Fruit fly (Drosophila melanogaster) whole organism, embryonic: ENCODE measurements around the gene Tango1.

Experiments used
- Antp ChIP-seq: fragments of 200-800 bp; sonication (Bioruptor generic); optimal IDR thresholded peaks from 3 replicates; lab custom pipeline; 2016; ENCODE audit warnings: missing biosample characterization, missing genetic modification characterization
- CG11085 ChIP-seq: fragments of 200-800 bp; sonication (Bioruptor generic); IDR thresholded peaks from 2 replicates; pipeline ENCODE4 v1.3.6; 2022; ENCODE audit warnings: missing biosample characterization, missing genetic modification characterization
- CG11398 ChIP-seq: fragments of 200-800 bp; sonication (Bioruptor generic); optimal IDR thresholded peaks from 2 replicates; lab custom pipeline; 2016; ENCODE audit warnings: missing biosample characterization, missing genetic modification characterization
- CG11695 ChIP-seq: fragments of 200-800 bp; sonication (Bioruptor generic); IDR thresholded peaks from 3 replicates; pipeline ENCODE4 v1.3.6; 2022; ENCODE audit warnings: missing biosample characterization, missing genetic modification characterization
- CG13775 ChIP-seq: fragments of 200-800 bp; sonication (Bioruptor generic); optimal IDR thresholded peaks from 3 replicates; lab custom pipeline; 2017; ENCODE audit warnings: missing biosample characterization, mild to moderate bottlenecking, missing genetic modification characterization
- CG13894 ChIP-seq: fragments of 200-800 bp; sonication (Bioruptor generic); optimal IDR thresholded peaks from 3 replicates; lab custom pipeline; 2018; ENCODE audit warnings: missing biosample characterization, mild to moderate bottlenecking, missing genetic modification characterization, moderate library complexity
- CG15073 ChIP-seq: fragments of 200-800 bp; sonication (Bioruptor generic); optimal IDR thresholded peaks from 2 replicates; lab custom pipeline; 2016; ENCODE audit warnings: missing biosample characterization, missing genetic modification characterization
- CG1529 ChIP-seq: fragments of 200-800 bp; sonication (Bioruptor generic); optimal IDR thresholded peaks from 3 replicates; lab custom pipeline; 2018; ENCODE audit warnings: missing biosample characterization, missing genetic modification characterization
- CG15479 ChIP-seq: fragments of 200-800 bp; sonication (Bioruptor generic); optimal IDR thresholded peaks from 3 replicates; lab custom pipeline; 2019; ENCODE audit warnings: missing biosample characterization, mild to moderate bottlenecking, missing genetic modification characterization, moderate library complexity
- CG1603 ChIP-seq: fragments of 200-800 bp; sonication (Bioruptor generic); optimal IDR thresholded peaks from 2 replicates; lab custom pipeline; 2019; ENCODE audit warnings: missing biosample characterization, mild to moderate bottlenecking, missing genetic modification characterization, moderate library complexity
- CG17361 ChIP-seq: fragments of 200-800 bp; sonication (Bioruptor generic); IDR thresholded peaks from 3 replicates; pipeline ENCODE4 v1.3.6; 2022; ENCODE audit warnings: missing biosample characterization, missing genetic modification characterization
- CG2712 ChIP-seq: fragments of 200-800 bp; optimal IDR thresholded peaks from 3 replicates; lab custom pipeline; 2019; ENCODE audit warnings: missing biosample characterization, mild to moderate bottlenecking, missing genetic modification characterization, moderate library complexity
- CG4404 ChIP-seq: fragments of 200-800 bp; sonication (Bioruptor generic); IDR thresholded peaks from 2 replicates; pipeline ENCODE4 v1.3.6; 2022; ENCODE audit warnings: missing biosample characterization, missing genetic modification characterization
- CG6654 ChIP-seq: fragments of 200-800 bp; sonication (Bioruptor generic); optimal IDR thresholded peaks from 2 replicates; lab custom pipeline; 2017; ENCODE audit warnings: missing biosample characterization, mild to moderate bottlenecking, missing genetic modification characterization
- CG7357 ChIP-seq: fragments of 200-800 bp; sonication (Bioruptor generic); IDR thresholded peaks from 3 replicates; pipeline ENCODE4 v1.3.6; 2022; ENCODE audit warnings: missing biosample characterization, missing genetic modification characterization
- CG8388 ChIP-seq: fragments of 200-800 bp; sonication (Bioruptor generic); optimal IDR thresholded peaks from 2 replicates; lab custom pipeline; 2019; ENCODE audit warnings: missing biosample characterization, mild to moderate bottlenecking, missing genetic modification characterization, moderate library complexity
- CG9215 ChIP-seq: fragments of 200-800 bp; sonication (Bioruptor generic); IDR thresholded peaks from 2 replicates; pipeline ENCODE4 v1.3.6; 2022; ENCODE audit warnings: missing biosample characterization, missing genetic modification characterization
- CG9932 ChIP-seq: fragments of 200-800 bp; sonication (Bioruptor generic); IDR thresholded peaks from 2 replicates; pipeline ENCODE4 v1.3.6; 2022; ENCODE audit warnings: missing biosample characterization, missing genetic modification characterization
- D19A ChIP-seq: fragments of 200-800 bp; optimal IDR thresholded peaks from 3 replicates; lab custom pipeline; 2019; ENCODE audit warnings: missing biosample characterization, mild to moderate bottlenecking, missing genetic modification characterization, moderate library complexity
- Dad ChIP-seq: fragments of 200-800 bp; sonication (Bioruptor generic); optimal IDR thresholded peaks from 3 replicates; lab custom pipeline; 2016; ENCODE audit warnings: missing biosample characterization, missing genetic modification characterization
- Dip3 ChIP-seq: fragments of 200-800 bp; sonication (Bioruptor generic); optimal IDR thresholded peaks from 3 replicates; lab custom pipeline; 2016; ENCODE audit warnings: missing biosample characterization, missing genetic modification characterization
- HLH54F ChIP-seq: fragments of 200-800 bp; sonication (Bioruptor generic); optimal IDR thresholded peaks from 3 replicates; lab custom pipeline; 2016; ENCODE audit warnings: missing biosample characterization, missing genetic modification characterization
- Hand ChIP-seq: fragments of 200-800 bp; sonication (Bioruptor generic); optimal IDR thresholded peaks from 2 replicates; lab custom pipeline; 2017; ENCODE audit warnings: mild to moderate bottlenecking, missing biosample characterization, missing genetic modification reagents, missing genetic modification characterization
- HmgD ChIP-seq: fragments of 200-800 bp; sonication (Bioruptor generic); optimal IDR thresholded peaks from 3 replicates; lab custom pipeline; 2016; ENCODE audit warnings: missing biosample characterization, missing genetic modification characterization
- Hsf ChIP-seq: fragments of 200-800 bp; sonication (Bioruptor generic); optimal IDR thresholded peaks from 3 replicates; lab custom pipeline; 2016; ENCODE audit warnings: missing biosample characterization, missing genetic modification characterization
- MTF-1 ChIP-seq: fragments of 200-800 bp; sonication (Bioruptor generic); optimal IDR thresholded peaks from 2 replicates; lab custom pipeline; 2018; ENCODE audit warnings: missing biosample characterization, mild to moderate bottlenecking, missing genetic modification characterization, borderline replicate concordance
- Mes4 ChIP-seq: fragments of 200-800 bp; sonication (Bioruptor generic); optimal IDR thresholded peaks from 2 replicates; lab custom pipeline; 2016; ENCODE audit warnings: missing biosample characterization, missing genetic modification characterization
- NFAT ChIP-seq: fragments of 200-800 bp; sonication (Bioruptor generic); IDR thresholded peaks from 2 replicates; pipeline ENCODE4 v1.3.6; 2022; ENCODE audit warnings: missing biosample characterization, missing genetic modification characterization
- Neu2 ChIP-seq: fragments of 200-800 bp; sonication (Bioruptor generic); optimal IDR thresholded peaks from 3 replicates; lab custom pipeline; 2016; ENCODE audit warnings: missing biosample characterization, missing genetic modification characterization, borderline replicate concordance
- Scr ChIP-seq: fragments of 200-800 bp; sonication (Bioruptor generic); IDR thresholded peaks from 2 replicates; pipeline ENCODE4 v1.3.6; 2022; ENCODE audit warnings: missing biosample characterization, missing genetic modification characterization; ENCODE audit not compliant: partially characterized antibody
- Sin3A ChIP-seq: fragments of >200 bp; optimal IDR thresholded peaks from 2 replicates; lab custom pipeline; 2018
- az2 ChIP-seq: fragments of 200-800 bp; sonication (Bioruptor generic); optimal IDR thresholded peaks from 3 replicates; lab custom pipeline; 2016; ENCODE audit warnings: missing biosample characterization, missing genetic modification characterization
- chif ChIP-seq, 2 experiments: fragments of 200-800 bp; sonication (Bioruptor generic); optimal IDR thresholded peaks; 3 replicates each; lab custom pipeline; 2016; ENCODE audit warnings: missing biosample characterization in 2 of 2, missing genetic modification characterization in 2 of 2
- croc ChIP-seq: fragments of 200-800 bp; sonication (Bioruptor generic); conservative IDR thresholded peaks from 3 replicates; pipeline ENCODE4 v1.3.6; 2022; ENCODE audit warnings: missing biosample characterization, missing genetic modification characterization
- danr ChIP-seq: fragments of 200-800 bp; sonication (Bioruptor generic); IDR thresholded peaks from 2 replicates; pipeline ENCODE4 v1.3.6; 2022; ENCODE audit warnings: missing biosample characterization, missing genetic modification characterization
- disco-r ChIP-seq: fragments of 200-800 bp; sonication (Bioruptor generic); optimal IDR thresholded peaks from 2 replicates; lab custom pipeline; 2016; ENCODE audit warnings: missing biosample characterization, missing genetic modification characterization
- dpn ChIP-seq, 2 experiments: fragments of 200-800 bp; sonication (Bioruptor generic); optimal IDR thresholded peaks; 3 replicates each; lab custom pipeline; 2016; ENCODE audit warnings: missing biosample characterization in 2 of 2, missing genetic modification characterization in 2 of 2
- en ChIP-seq: fragments of 200-800 bp; sonication (Bioruptor generic); optimal IDR thresholded peaks from 2 replicates; lab custom pipeline; 2016; ENCODE audit warnings: missing biosample characterization, missing genetic modification characterization
- fd102C ChIP-seq: fragments of 200-800 bp; sonication (Bioruptor generic); optimal IDR thresholded peaks from 2 replicates; lab custom pipeline; 2018; ENCODE audit warnings: missing biosample characterization, mild to moderate bottlenecking, missing genetic modification characterization, moderate library complexity
- fd64A ChIP-seq: fragments of 200-800 bp; sonication (Bioruptor generic); optimal IDR thresholded peaks from 3 replicates; lab custom pipeline; 2018; ENCODE audit warnings: missing biosample characterization, mild to moderate bottlenecking, missing genetic modification characterization
- hb ChIP-seq: fragments of 200-800 bp; sonication (Bioruptor generic); IDR thresholded peaks from 3 replicates; pipeline ENCODE4 v1.3.6; 2022; ENCODE audit warnings: missing biosample characterization, missing genetic modification characterization; ENCODE audit not compliant: partially characterized antibody
- inv ChIP-seq: fragments of 200-800 bp; sonication (Bioruptor generic); IDR thresholded peaks from 2 replicates; pipeline ENCODE4 v1.3.6; 2022; ENCODE audit warnings: missing biosample characterization, missing genetic modification characterization; ENCODE audit not compliant: partially characterized antibody
- jumu ChIP-seq: fragments of 200-800 bp; sonication (Bioruptor generic); optimal IDR thresholded peaks from 3 replicates; lab custom pipeline; 2016; ENCODE audit warnings: missing biosample characterization, missing genetic modification characterization
- ken ChIP-seq: fragments of 200-800 bp; sonication (Bioruptor generic); IDR thresholded peaks from 3 replicates; pipeline ENCODE4 v1.3.6; 2022; ENCODE audit warnings: missing biosample characterization, missing genetic modification characterization
- lbe ChIP-seq: fragments of 200-800 bp; sonication (Bioruptor generic); optimal IDR thresholded peaks from 2 replicates; lab custom pipeline; 2016; ENCODE audit warnings: missing biosample characterization, mild to moderate bottlenecking, missing genetic modification characterization
- sisA ChIP-seq: fragments of 200-800 bp; sonication (Bioruptor generic); IDR thresholded peaks from 2 replicates; pipeline ENCODE4 v1.3.6; 2022; ENCODE audit warnings: missing biosample characterization, missing genetic modification characterization
- tna ChIP-seq: fragments of 200-800 bp; sonication (Bioruptor generic); IDR thresholded peaks from 2 replicates; pipeline ENCODE4 v1.3.6; 2022; ENCODE audit warnings: missing biosample characterization, missing genetic modification characterization; ENCODE audit not compliant: partially characterized antibody
- trem ChIP-seq: fragments of 200-800 bp; optimal IDR thresholded peaks from 3 replicates; lab custom pipeline; 2019; ENCODE audit warnings: missing biosample characterization, mild to moderate bottlenecking, missing genetic modification characterization, moderate library complexity
- usp ChIP-seq: fragments of >200 bp; optimal IDR thresholded peaks from 2 replicates; lab custom pipeline; 2017; ENCODE audit warnings: missing biosample characterization, missing genetic modification characterization
- wek ChIP-seq: fragments of 200-800 bp; sonication (Bioruptor generic); optimal IDR thresholded peaks from 3 replicates; lab custom pipeline; 2018; ENCODE audit warnings: missing biosample characterization, mild to moderate bottlenecking, missing genetic modification characterization, moderate library complexity
- zfh1 ChIP-seq: fragments of 200-800 bp; sonication (Bioruptor generic); IDR thresholded peaks from 3 replicates; pipeline ENCODE4 v1.3.6; 2022; ENCODE audit warnings: missing biosample characterization, missing genetic modification characterization

Tango1 gene

dm6 chr2L:6612477-6613004, 36.6 kb upstream of the Tango1 start (continued):
- TF ChIP-seq tna (GFP tag; lab: Robert Waterston, UW), result peak; percentile 42; the same call in 1 of the 2 replicates
- peak; percentile 100 for TF ChIP-seq danr (GFP tag; lab: Robert Waterston, UW)
- TF ChIP-seq fd64A (GFP tag; lab: Kevin White, UChicago), result peak; percentile 100
- TF ChIP-seq CG9932 (GFP tag; lab: Robert Waterston, UW), result peak; percentile 100
- peak; percentile 100 for TF ChIP-seq chif (GFP tag; optimal IDR thresholded peaks at IDR 0.05; lab: Kevin White, UChicago)
- TF ChIP-seq CG11695, result peak; percentile 100
- TF ChIP-seq CG17361 (GFP tag; lab: Robert Waterston, UW), result peak; percentile 100
- peak; percentile 100 for TF ChIP-seq HmgD (GFP tag; lab: Kevin White, UChicago)
- peak; percentile 100 for TF ChIP-seq zfh1 (GFP tag; lab: Robert Waterston, UW)
- peak; percentile 100 for TF ChIP-seq CG1603 (tag; lab: Kevin White, UChicago)
- TF ChIP-seq CG15073, result peak; percentile 95
- no peak for TF ChIP-seq hb (GFP tag; lab: Robert Waterston, UW)
- TF ChIP-seq Antp (GFP tag; lab: Kevin White, UChicago), result peak; percentile 100
- peak; percentile 100 for TF ChIP-seq dpn (GFP tag; optimal IDR thresholded peaks at IDR 0.05; lab: Kevin White, UChicago)
- TF ChIP-seq CG9215 (GFP tag; lab: Robert Waterston, UW), result peak; percentile 100
- peak; percentile 99 for TF ChIP-seq Neu2
- peak; percentile 100 for TF ChIP-seq Dip3 (GFP tag; lab: Kevin White, UChicago)
- TF ChIP-seq HLH54F, result peak; percentile 100
- peak; percentile 100 for TF ChIP-seq NFAT (GFP tag; lab: Robert Waterston, UW)
- TF ChIP-seq CG13775 (GFP tag; lab: Kevin White, UChicago), result peak; percentile 100
- peak; percentile 99 for TF ChIP-seq D19A (tag; lab: Kevin White, UChicago)
- TF ChIP-seq CG8388 (GFP tag; lab: Kevin White, UChicago), result peak; percentile 100
- no peak for TF ChIP-seq usp (GFP tag; lab: Kevin White, UChicago)
- peak; percentile 100 for TF ChIP-seq CG4404
- peak; percentile 100 for TF ChIP-seq Hand (GFP tag; lab: Kevin White, UChicago)
- TF ChIP-seq ken (GFP tag; lab: Robert Waterston, UW), result peak; percentile 100
- peak; percentile 100 for TF ChIP-seq jumu (GFP tag; lab: Kevin White, UChicago)
- no peak for TF ChIP-seq Sin3A (lab: Kevin White, UChicago)
- TF ChIP-seq MTF-1 (GFP tag; lab: Kevin White, UChicago), result peak; percentile 100
- TF ChIP-seq fd102C, result peak; percentile 96
- TF ChIP-seq Dad (GFP tag; lab: Kevin White, UChicago), result peak; percentile 100
- peak; percentile 36 for TF ChIP-seq Scr (GFP tag; lab: Robert Waterston, UW)
- TF ChIP-seq inv, result 0 out of 2 replicates have a peak, but pooled peaks have one; percentile 38
- TF ChIP-seq lbe (GFP tag; lab: Kevin White, UChicago), result peak; percentile 100
- peak; percentile 100 for TF ChIP-seq Mes4 (GFP tag; lab: Kevin White, UChicago)
- TF ChIP-seq disco-r, result peak; percentile 100
- peak; percentile 100 for TF ChIP-seq az2 (GFP tag; lab: Kevin White, UChicago)
- TF ChIP-seq trem (tag; lab: Kevin White, UChicago), result peak; percentile 98
- TF ChIP-seq CG6654 (GFP tag; lab: Kevin White, UChicago), result peak; percentile 97
- TF ChIP-seq CG11085 (GFP tag; lab: Robert Waterston, UW), result peak; percentile 100
- peak; percentile 100 for TF ChIP-seq CG13894
- peak; percentile 100 for TF ChIP-seq CG11398
- peak; percentile 100 for TF ChIP-seq Hsf (GFP tag; lab: Kevin White, UChicago)
- peak; percentile 99 for TF ChIP-seq wek (GFP tag; lab: Kevin White, UChicago)
- peak; percentile 100 for TF ChIP-seq sisA (GFP tag; lab: Robert Waterston, UW)
- TF ChIP-seq en (GFP tag; lab: Kevin White, UChicago), result peak; percentile 100
- TF ChIP-seq CG1529 (GFP tag; lab: Kevin White, UChicago), result peak; percentile 100
- peak; percentile 100 for TF ChIP-seq CG2712 (tag; lab: Kevin White, UChicago)
- peak; percentile 100 for TF ChIP-seq croc (GFP tag; lab: Robert Waterston, UW)
- TF ChIP-seq CG7357 (GFP tag; lab: Robert Waterston, UW), result peak; percentile 99
- peak; percentile 81 for TF ChIP-seq CG15479 (GFP tag; lab: Kevin White, UChicago)
